2 worm cellular contexts compared by ENCODE assay signal in genomic region chrII:9145961-9146360, ce11.
TF ChIP-seq lines count a peak whose summit lies in the region.

TSS of gene W07A12.4 (plus strand) at chrII:9146261.

TF ChIP-seq in whole organism, L1 larva, 84 proteins besides CTCF, POLR2A, EP300 and RAD21:
- TF ChIP-seq hlh-4 (tag; optimal IDR thresholded peaks at IDR 0.05; lab: Kevin White, UChicago) (peak; percentile 44), mdl-1 (tag; optimal IDR thresholded peaks at IDR 0.05; lab: Kevin White, UChicago) (no peak), nhr-19 (GFP tag; conservative IDR thresholded peaks at IDR 0.05; lab: Robert Waterston, UW) (no peak), irx-1 (tag; optimal IDR thresholded peaks at IDR 0.05; lab: Kevin White, UChicago) (no peak), lin-14 (GFP tag; optimal IDR thresholded peaks at IDR 0.05; lab: Kevin White, UChicago) (no peak), pqm-1 (tag; optimal IDR thresholded peaks at IDR 0.05; lab: Kevin White, UChicago) (no peak), nhr-85 (tag; lab: Kevin White, UChicago) (peak; percentile 48), C04F5.9 (tag; optimal IDR thresholded peaks at IDR 0.05; lab: Kevin White, UChicago) (no peak), lin-15B (tag; optimal IDR thresholded peaks at IDR 0.05; lab: Kevin White, UChicago) (no peak), dsc-1 (tag; optimal IDR thresholded peaks at IDR 0.05; lab: Kevin White, UChicago) (no peak)
TF ChIP-seq in whole organism, L1 larva: peak in this region for 2.

TF ChIP-seq in whole organism, L4 larva, 104 proteins besides CTCF, POLR2A, EP300 and RAD21:
- TF ChIP-seq lin-38 (GFP tag; IDR thresholded peaks at IDR 0.05; lab: Robert Waterston, UW) (no peak), ama-1 (optimal IDR thresholded peaks at IDR 0.05; lab: Kevin White, UChicago) (no peak), aha-1 (tag; lab: Kevin White, UChicago) (peak; percentile 41), spr-1 (tag; optimal IDR thresholded peaks at IDR 0.05; lab: Kevin White, UChicago) (no peak), ceh-62 (tag; optimal IDR thresholded peaks at IDR 0.05; lab: Kevin White, UChicago) (no peak)

Comparison
In these comparisons a context has a peak if more than half of its experiments do, and no peak if none do; other contexts are left out.
1. Of the 29 proteins assayed by ChIP-seq in both whole organism, L4 larva and whole organism, L1 larva: peak only in whole organism, L4 larva: aha-1; only in whole organism, L1 larva: none; in both: none; in neither: 28.